Worm (Caenorhabditis elegans): ENCODE measurements around the gene klc-1.

The klc-1 gene

ce11 chrIV:11110995-11111619, 27.6 kb downstream of the klc-1 start, which contains the start of gene rps-5 (continued):
- TF ChIP-seq skn-1 (tag; optimal IDR thresholded peaks at IDR 0.05) (peak; percentile 8), ceh-9 (tag; optimal IDR thresholded peaks at IDR 0.05) (no peak), ceh-82 (tag; optimal IDR thresholded peaks at IDR 0.05) (no peak), fos-1 (tag; optimal IDR thresholded peaks at IDR 0.05) (no peak), tbx-2 (tag; optimal IDR thresholded peaks at IDR 0.05) (no peak), zag-1 (tag; optimal IDR thresholded peaks at IDR 0.05) (no peak), hmg-11 (tag; optimal IDR thresholded peaks at IDR 0.05) (peak; percentile 80), pqm-1 (tag; optimal IDR thresholded peaks at IDR 0.05) (peak; percentile 23), ztf-4 (tag; optimal IDR thresholded peaks at IDR 0.05) (no peak), elt-1 (tag; optimal IDR thresholded peaks at IDR 0.05) (no peak), lin-39 (tag; optimal IDR thresholded peaks at IDR 0.05) (peak; percentile 40), nhr-76 (tag; optimal IDR thresholded peaks at IDR 0.05) (no peak), ZK546.5 (tag; optimal IDR thresholded peaks at IDR 0.05) (no peak), nhr-77 (tag; optimal IDR thresholded peaks at IDR 0.05) (no peak), fkh-2 (tag; optimal IDR thresholded peaks at IDR 0.05) (no peak), aly-2 (tag; optimal IDR thresholded peaks at IDR 0.05) (no peak), nhr-237 (tag; optimal IDR thresholded peaks at IDR 0.05) (no peak), ceh-28 (tag; optimal IDR thresholded peaks at IDR 0.05) (peak; percentile 23)

DNA sequence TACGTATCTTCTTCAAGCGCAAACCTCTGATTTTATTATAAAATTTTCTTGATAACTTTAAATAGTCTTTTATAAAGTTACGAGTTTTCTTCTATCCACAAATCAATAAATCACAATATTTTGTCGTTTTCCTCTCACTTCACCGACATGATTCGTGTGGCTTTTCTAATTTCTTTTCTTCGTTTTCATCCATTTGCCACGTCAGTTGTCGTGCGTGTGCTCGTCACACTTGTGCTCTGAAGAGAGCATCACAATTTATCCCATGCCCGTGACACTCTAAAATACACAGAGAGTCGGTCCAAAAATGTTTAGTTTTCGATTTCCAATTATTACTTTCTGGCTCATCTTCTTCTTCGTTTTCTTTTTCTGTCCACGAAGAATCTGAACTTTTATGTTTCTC, 28.4 kb downstream of the klc-1 start:
- TF ChIP-seq nfya-1 (tag; optimal IDR thresholded peaks at IDR 0.05; ENCODE audit: insufficient read depth) (peak; percentile 24), unc-62 (GFP tag; optimal IDR thresholded peaks at IDR 0.05) (no peak), nhr-77 (tag; optimal IDR thresholded peaks at IDR 0.05) (no peak), egl-5 (tag; optimal IDR thresholded peaks at IDR 0.05) (peak; percentile 3)

ce11 chrIV:11112641-11113040, 29.1 kb downstream of the klc-1 start, which contains the start of gene clc-9:
TSS of gene clc-9 (plus strand) at chrIV:11112941.
- TF ChIP-seq nhr-43 (tag; optimal IDR thresholded peaks at IDR 0.05; ENCODE audit: poor library complexity, severe bottlenecking) (no peak), nhr-23 (tag; optimal IDR thresholded peaks at IDR 0.05) (no peak), pqm-1 (tag; optimal IDR thresholded peaks at IDR 0.05) (no peak), ceh-28 (tag; optimal IDR thresholded peaks at IDR 0.05) (no peak), tbx-2 (tag; optimal IDR thresholded peaks at IDR 0.05) (no peak)

- no peak for TF ChIP-seq nhr-67 (tag; optimal IDR thresholded peaks at IDR 0.05)
- TF ChIP-seq R02D3.7 (tag; optimal IDR thresholded peaks at IDR 0.05) = peak; percentile 78
- no peak for TF ChIP-seq nhr-237 (tag; optimal IDR thresholded peaks at IDR 0.05)
- TF ChIP-seq hmg-11 (tag; optimal IDR thresholded peaks at IDR 0.05) = peak; percentile 89
- no peak for TF ChIP-seq unc-62 (GFP tag; optimal IDR thresholded peaks at IDR 0.05)
- TF ChIP-seq egl-5 (tag; optimal IDR thresholded peaks at IDR 0.05) = peak; percentile 92
- TF ChIP-seq eor-1 (tag; optimal IDR thresholded peaks at IDR 0.05) = no peak
- TF ChIP-seq nhr-76 (tag; optimal IDR thresholded peaks at IDR 0.05) = no peak
- TF ChIP-seq ceh-28 (tag; optimal IDR thresholded peaks at IDR 0.05) = peak; percentile 79
- peak; percentile 81 for TF ChIP-seq elt-2 (tag; optimal IDR thresholded peaks at IDR 0.05)
- peak; percentile 100 for TF ChIP-seq nfya-1 (tag; optimal IDR thresholded peaks at IDR 0.05; ENCODE audit: insufficient read depth)
- TF ChIP-seq ztf-4 (tag; optimal IDR thresholded peaks at IDR 0.05) = no peak
- TF ChIP-seq fkh-10 (GFP tag; optimal IDR thresholded peaks at IDR 0.05) = peak; percentile 49
- TF ChIP-seq lin-15B (tag; optimal IDR thresholded peaks at IDR 0.05) = peak; percentile 92
- TF ChIP-seq pqm-1 (tag; optimal IDR thresholded peaks at IDR 0.05) = peak; percentile 62
- TF ChIP-seq tbx-2 (tag; optimal IDR thresholded peaks at IDR 0.05) = peak; percentile 71
- TF ChIP-seq ZK546.5 (tag; optimal IDR thresholded peaks at IDR 0.05) = no peak
- TF ChIP-seq nhr-11 (tag; optimal IDR thresholded peaks at IDR 0.05) = peak; percentile 18
- TF ChIP-seq nhr-23 (tag; optimal IDR thresholded peaks at IDR 0.05) = peak; percentile 92
- TF ChIP-seq nhr-77 (tag; optimal IDR thresholded peaks at IDR 0.05) = no peak
- TF ChIP-seq egl-27 (tag; optimal IDR thresholded peaks at IDR 0.05) = peak; percentile 25
- TF ChIP-seq mdl-1 (tag; optimal IDR thresholded peaks at IDR 0.05) = peak; percentile 84
- TF ChIP-seq ceh-16 (tag; optimal IDR thresholded peaks at IDR 0.05) = no peak
- peak; percentile 86 for TF ChIP-seq jun-1 (tag; optimal IDR thresholded peaks at IDR 0.05)
- no peak for TF ChIP-seq ztf-11 (tag; optimal IDR thresholded peaks at IDR 0.05)
- peak; percentile 76 for TF ChIP-seq skn-1 (tag; optimal IDR thresholded peaks at IDR 0.05)
- TF ChIP-seq ceh-9 (tag; optimal IDR thresholded peaks at IDR 0.05) = no peak
- TF ChIP-seq fos-1 (tag; optimal IDR thresholded peaks at IDR 0.05) = no peak
- TF ChIP-seq elt-1 (tag; optimal IDR thresholded peaks at IDR 0.05) = peak; percentile 37
- TF ChIP-seq aly-2 (tag; optimal IDR thresholded peaks at IDR 0.05) = no peak
- peak; percentile 42 for TF ChIP-seq ama-1 (optimal IDR thresholded peaks at IDR 0.05)
- TF ChIP-seq pha-4 (tag; optimal IDR thresholded peaks at IDR 0.05) = peak; percentile 94
- peak; percentile 50 for TF ChIP-seq zag-1 (tag; optimal IDR thresholded peaks at IDR 0.05)
- TF ChIP-seq mml-1 (tag; optimal IDR thresholded peaks at IDR 0.05) = no peak
- TF ChIP-seq lsy-12 (tag; optimal IDR thresholded peaks at IDR 0.05) = peak; percentile 97
- no peak for TF ChIP-seq fkh-2 (tag; optimal IDR thresholded peaks at IDR 0.05)
- no peak for TF ChIP-seq sea-2 (GFP tag; optimal IDR thresholded peaks at IDR 0.05)
- TF ChIP-seq elt-3 (tag; optimal IDR thresholded peaks at IDR 0.05) = no peak
- TF ChIP-seq daf-12 (tag; optimal IDR thresholded peaks at IDR 0.05) = no peak
These were observed 35.4 kb downstream of the klc-1 start, which contains the start of the genes imp-2 and enpl-1 for ce11 chrIV:11118837-11119491. TSS of gene imp-2 (minus strand) at chrIV:11118887. TSS of gene enpl-1 (plus strand) at chrIV:11119298.
